Fruit fly (Drosophila melanogaster): ENCODE measurements around the gene CG42821.
A peak's percentile ranks its signal among the peaks of the same experiment; 100 is the strongest.

The CG42821 gene

dm6 chr3R:17402434-17402833 is 10.4 kb upstream of the CG42821 start, which contains the start of gene Sur-8 (continued):
- TF ChIP-seq sim (GFP tag; IDR thresholded peaks at IDR 0.05): 0 out of 2 replicates have a peak, but pooled peaks have one; percentile 31
- TF ChIP-seq Bteb2 (GFP tag; optimal IDR thresholded peaks at IDR 0.05): no peak
- no peak for TF ChIP-seq sens-2 (GFP tag; IDR thresholded peaks at IDR 0.05)
- no peak for TF ChIP-seq CG10321 (GFP tag; IDR thresholded peaks at IDR 0.05)
- TF ChIP-seq CG2889 (GFP tag; IDR thresholded peaks at IDR 0.05): no peak
- TF ChIP-seq CG17385 (GFP tag; optimal IDR thresholded peaks at IDR 0.05): peak; percentile 35
- TF ChIP-seq pnt (GFP tag; optimal IDR thresholded peaks at IDR 0.05): peak; percentile 65
- TF ChIP-seq otp (GFP tag; IDR thresholded peaks at IDR 0.05): peak; percentile 75; the same call in 2 of the 3 replicates
- TF ChIP-seq kay (GFP tag; optimal IDR thresholded peaks at IDR 0.05): no peak
- peak in 1 of 2 experiments; percentile 45 for TF ChIP-seq bsh (GFP tag; optimal IDR thresholded peaks at IDR 0.05)
- TF ChIP-seq CG6254 (GFP tag; optimal IDR thresholded peaks at IDR 0.05): no peak
- TF ChIP-seq CG32767 (GFP tag; IDR thresholded peaks at IDR 0.05): no peak
- no peak for TF ChIP-seq ato (GFP tag; IDR thresholded peaks at IDR 0.05; ENCODE audit: partially characterized antibody)
- peak; percentile 17 for TF ChIP-seq slou (GFP tag; optimal IDR thresholded peaks at IDR 0.05)
- no peak for TF ChIP-seq CG34224 (GFP tag; IDR thresholded peaks at IDR 0.05; ENCODE audit: partially characterized antibody)
- TF ChIP-seq Sin3A (optimal IDR thresholded peaks at IDR 0.05): no peak
- TF ChIP-seq slp2 (GFP tag; optimal IDR thresholded peaks at IDR 0.05): peak; percentile 44
- TF ChIP-seq CG16863 (GFP tag; optimal IDR thresholded peaks at IDR 0.05): peak; percentile 65
- peak; percentile 25 for TF ChIP-seq Bdp1 (GFP tag; optimal IDR thresholded peaks at IDR 0.05)
- no peak for TF ChIP-seq Dfd (GFP tag; optimal IDR thresholded peaks at IDR 0.05)
- TF ChIP-seq CG9215 (GFP tag; IDR thresholded peaks at IDR 0.05): 0 out of 2 replicates have a peak, but pooled peaks have one; percentile 21
- TF ChIP-seq CG2678 (tag; optimal IDR thresholded peaks at IDR 0.05): peak; percentile 48
- TF ChIP-seq ewg (GFP tag; optimal IDR thresholded peaks at IDR 0.05): peak; percentile 99
- peak; percentile 76 for TF ChIP-seq dysf (GFP tag; IDR thresholded peaks at IDR 0.05)
- TF ChIP-seq CG10366 (GFP tag; IDR thresholded peaks at IDR 0.05): peak; percentile 68
- peak; percentile 32 for TF ChIP-seq Lhr (GFP tag; optimal IDR thresholded peaks at IDR 0.05)
- no peak for TF ChIP-seq oc (tag; optimal IDR thresholded peaks at IDR 0.05)
- peak; percentile 44; the same call in 1 of the 2 replicates for TF ChIP-seq CG11696 (GFP tag; IDR thresholded peaks at IDR 0.05)
- peak; percentile 24 for TF ChIP-seq scrt (GFP tag; optimal IDR thresholded peaks at IDR 0.05)
- TF ChIP-seq CG18262 (tag; optimal IDR thresholded peaks at IDR 0.05): no peak
- TF ChIP-seq fu2 (GFP tag; optimal IDR thresholded peaks at IDR 0.05): peak; percentile 27
- peak; percentile 61 for TF ChIP-seq CG3847 (GFP tag; IDR thresholded peaks at IDR 0.05)
- peak; percentile 26 for TF ChIP-seq Jarid2 (GFP tag; optimal IDR thresholded peaks at IDR 0.05)
- no peak for TF ChIP-seq Poxn (GFP tag; IDR thresholded peaks at IDR 0.05)
- peak; percentile 25 for TF ChIP-seq repo (GFP tag; optimal IDR thresholded peaks at IDR 0.05)
- peak; percentile 31 for TF ChIP-seq Dref (GFP tag; IDR thresholded peaks at IDR 0.05)
- no peak for TF ChIP-seq Dp (GFP tag; optimal IDR thresholded peaks at IDR 0.05)
- no peak for TF ChIP-seq CG12299 (tag; optimal IDR thresholded peaks at IDR 0.05)
- TF ChIP-seq Sox102F (GFP tag; optimal IDR thresholded peaks at IDR 0.05): peak; percentile 68
- TF ChIP-seq amos (GFP tag; IDR thresholded peaks at IDR 0.05; ENCODE audit: partially characterized antibody): no peak; the same call in 1 of the 2 replicates
- TF ChIP-seq tx (GFP tag; optimal IDR thresholded peaks at IDR 0.05): peak; percentile 35
- peak; percentile 73 for TF ChIP-seq CG14441 (GFP tag; IDR thresholded peaks at IDR 0.05)
- 0 out of 2 replicates have a peak, but pooled peaks have one; percentile 14 for TF ChIP-seq aop (GFP tag; IDR thresholded peaks at IDR 0.05)
- peak; percentile 14 for TF ChIP-seq CG16815 (GFP tag; optimal IDR thresholded peaks at IDR 0.05)
- TF ChIP-seq dpn (GFP tag; optimal IDR thresholded peaks at IDR 0.05): peak; percentile 72 to 77
- peak; percentile 78 for TF ChIP-seq tin (GFP tag; optimal IDR thresholded peaks at IDR 0.05)
- no peak for TF ChIP-seq CG4282 (GFP tag; optimal IDR thresholded peaks at IDR 0.05)
- peak; percentile 87 for TF ChIP-seq slbo (GFP tag; IDR thresholded peaks at IDR 0.05)
- TF ChIP-seq cwo (GFP tag; optimal IDR thresholded peaks at IDR 0.05): no peak
- TF ChIP-seq Vsx1 (GFP tag; optimal IDR thresholded peaks at IDR 0.05): peak; percentile 3
- TF ChIP-seq H2.0 (GFP tag; IDR thresholded peaks at IDR 0.05): peak; percentile 62

Data from whole organism, embryonic.